Worm (Caenorhabditis elegans): ENCODE data around the gene C34H4.5.

C34H4.5 gene

ce11 chrIV:1512944-1513343, 37.1 kb downstream of the C34H4.5 start:
- no peak for TF ChIP-seq dmd-4 (tag; optimal IDR thresholded peaks at IDR 0.05; ENCODE audit: borderline replicate concordance)
- TF ChIP-seq fax-1 (tag; optimal IDR thresholded peaks at IDR 0.05): no peak
- no peak for TF ChIP-seq hlh-15 (tag; optimal IDR thresholded peaks at IDR 0.05)
- no peak for TF ChIP-seq lin-11 (tag; optimal IDR thresholded peaks at IDR 0.05)
- TF ChIP-seq elt-2 (tag; optimal IDR thresholded peaks at IDR 0.05): no peak
- TF ChIP-seq pat-9 (tag; optimal IDR thresholded peaks at IDR 0.05): no peak
- no peak for TF ChIP-seq pax-1 (tag; optimal IDR thresholded peaks at IDR 0.05)
- TF ChIP-seq K02D7.2 (tag; optimal IDR thresholded peaks at IDR 0.05): no peak
- no peak for TF ChIP-seq elt-4 (tag; optimal IDR thresholded peaks at IDR 0.05)
- TF ChIP-seq Y22D7AL.16 (tag; optimal IDR thresholded peaks at IDR 0.05): no peak
- no peak for TF ChIP-seq eyg-1 (tag; optimal IDR thresholded peaks at IDR 0.05)
- no peak for TF ChIP-seq ets-4 (tag; optimal IDR thresholded peaks at IDR 0.05)
- no peak for TF ChIP-seq fkh-10 (GFP tag; optimal IDR thresholded peaks at IDR 0.05)
- no peak for TF ChIP-seq rnt-1 (tag; optimal IDR thresholded peaks at IDR 0.05)
- no peak for TF ChIP-seq ceh-6 (GFP tag; optimal IDR thresholded peaks at IDR 0.05)
- no peak for TF ChIP-seq lim-6 (tag; optimal IDR thresholded peaks at IDR 0.05)
- TF ChIP-seq tbx-7 (tag; optimal IDR thresholded peaks at IDR 0.05): no peak
- TF ChIP-seq ceh-45 (GFP tag; IDR thresholded peaks at IDR 0.05): no peak

ce11 chrIV:1510241-1510640, 39.8 kb downstream of the C34H4.5 start, which contains the start of gene txt-4:
txt-4 (plus strand) TSS chrIV:1510564.
- TF ChIP-seq pat-9 (tag; optimal IDR thresholded peaks at IDR 0.05) (no peak), lim-6 (tag; optimal IDR thresholded peaks at IDR 0.05) (no peak), ceh-34 (tag; optimal IDR thresholded peaks at IDR 0.05) (no peak)

- TF ChIP-seq mec-3 (tag; optimal IDR thresholded peaks at IDR 0.05; ENCODE audit: borderline replicate concordance) (no peak), elt-2 (tag; optimal IDR thresholded peaks at IDR 0.05) (peak; percentile 22), T23F11.4 (GFP tag; optimal IDR thresholded peaks at IDR 0.05) (no peak), ceh-30 (tag; optimal IDR thresholded peaks at IDR 0.05) (no peak), ceh-24 (tag; optimal IDR thresholded peaks at IDR 0.05) (no peak), ceh-31 (tag; optimal IDR thresholded peaks at IDR 0.05) (peak; percentile 7), nfya-1 (tag; optimal IDR thresholded peaks at IDR 0.05) (peak; percentile 33), nhr-11 (tag; optimal IDR thresholded peaks at IDR 0.05) (no peak), unc-55 (GFP tag; optimal IDR thresholded peaks at IDR 0.05) (peak; percentile 25), ceh-48 (tag; optimal IDR thresholded peaks at IDR 0.05) (no peak), tbx-2 (tag; optimal IDR thresholded peaks at IDR 0.05) (no peak), hlh-8 (tag; optimal IDR thresholded peaks at IDR 0.05) (peak; percentile 6), fkh-10 (GFP tag; optimal IDR thresholded peaks at IDR 0.05) (no peak), npax-4 (tag; optimal IDR thresholded peaks at IDR 0.05) (no peak), che-1 (tag; optimal IDR thresholded peaks at IDR 0.05) (no peak), C38D4.7 (GFP tag; optimal IDR thresholded peaks at IDR 0.05) (no peak), sox-4 (tag; optimal IDR thresholded peaks at IDR 0.05) (no peak), ceh-45 (GFP tag; IDR thresholded peaks at IDR 0.05) (no peak), pha-2 (tag; optimal IDR thresholded peaks at IDR 0.05) (no peak), unc-42 (tag; optimal IDR thresholded peaks at IDR 0.05) (peak; percentile 52), hlh-30 (tag; optimal IDR thresholded peaks at IDR 0.05; ENCODE audit: insufficient read depth) (peak; percentile 67)
Measured at ce11 chrIV:1497448-1497847, 52.6 kb downstream of the C34H4.5 start, which contains the start of gene hxk-3. hxk-3 (plus strand) TSS chrIV:1497626.

ce11 chrIV:1496679-1497033, 53.4 kb downstream of the C34H4.5 start:
- TF ChIP-seq ceh-2 (tag; optimal IDR thresholded peaks at IDR 0.05): no peak
- TF ChIP-seq K02D7.2 (tag; optimal IDR thresholded peaks at IDR 0.05): no peak
- no peak for TF ChIP-seq pqm-1 (tag; optimal IDR thresholded peaks at IDR 0.05)
- no peak for TF ChIP-seq mec-3 (tag; optimal IDR thresholded peaks at IDR 0.05; ENCODE audit: borderline replicate concordance)
- no peak for TF ChIP-seq pat-9 (tag; optimal IDR thresholded peaks at IDR 0.05)

Measured in whole organism, late embryonic.